Fruit fly (Drosophila melanogaster) whole organism, wandering third instar larva: ENCODE results near the gene Dic2.

Source experiments
- Myc ChIP-seq: fragments of >200 bp; optimal IDR thresholded peaks from 2 replicates; lab custom pipeline; 2017
- br ChIP-seq: fragments of 200-800 bp; sonication (Bioruptor generic); optimal IDR thresholded peaks from 2 replicates; lab custom pipeline; 2016; ENCODE audit warnings: missing biosample characterization, missing genetic modification characterization
- dl ChIP-seq, 2 experiments: fragments of 175-275, 200-275 bp in 1 of 2; fragments of 200-275 bp in 1 of 2; sonication (Bioruptor generic); optimal IDR thresholded peaks; lab custom pipeline; 2018; ENCODE audit warnings: mild to moderate bottlenecking in 2 of 2, missing biosample characterization in 2 of 2, missing genetic modification characterization in 2 of 2, moderate library complexity in 2 of 2; ENCODE audit not compliant: partially characterized antibody in 2 of 2, insufficient read depth in 1 of 2
- dmrt93B ChIP-seq: fragments of 200-800 bp; sonication (Bioruptor generic); optimal IDR thresholded peaks from 2 replicates; lab custom pipeline; 2018; ENCODE audit warnings: missing biosample characterization, mild to moderate bottlenecking, missing genetic modification characterization
- lola ChIP-seq: fragments of >200 bp; optimal IDR thresholded peaks from 2 replicates; lab custom pipeline; 2017; ENCODE audit warnings: missing biosample characterization, missing genetic modification characterization
- psq ChIP-seq: fragments of 200-800 bp; sonication (Bioruptor generic); optimal IDR thresholded peaks from 3 replicates; lab custom pipeline; 2017; ENCODE audit warnings: missing biosample characterization, mild to moderate bottlenecking, missing genetic modification characterization, moderate library complexity

dm6 chr3R:20504488-20504887, 3.3 kb upstream of the Dic2 start, which contains the start of gene Or92a:
- TF ChIP-seq lola (GFP tag; lab: Kevin White, UChicago) (no peak), psq (GFP tag; lab: Kevin White, UChicago) (no peak), dl (GFP tag; optimal IDR thresholded peaks at IDR 0.05; lab: Kevin White, UChicago; ENCODE audit: insufficient read depth in 1 of 2, partially characterized antibody in 2 of 2) (no peak), Myc (lab: Kevin White, UChicago) (no peak), br (GFP tag; lab: Kevin White, UChicago) (no peak), dmrt93B (GFP tag; lab: Kevin White, UChicago) (no peak)
